Fruit fly (Drosophila melanogaster) whole organism, embryonic: ENCODE data around the gene CG7213.
A peak's percentile ranks its signal among the peaks of the same experiment; 100 is the strongest.

ENCODE experiments used
- Adf1 ChIP-seq: fragments of 200-800 bp; sonication (Bioruptor generic); IDR thresholded peaks from 2 replicates; pipeline ENCODE4 v1.3.6; 2022; ENCODE audit warnings: missing biosample characterization, missing genetic modification characterization
- Aef1 ChIP-seq: fragments of 200-800 bp; sonication (Bioruptor generic); IDR thresholded peaks from 3 replicates; pipeline ENCODE4 v1.3.6; 2022; ENCODE audit warnings: missing biosample characterization, missing genetic modification characterization
- Blimp-1 ChIP-seq: fragments of 200-800 bp; sonication (Bioruptor generic); optimal IDR thresholded peaks from 3 replicates; lab custom pipeline; 2018; ENCODE audit warnings: missing biosample characterization, missing genetic modification characterization, mild to moderate bottlenecking, moderate library complexity, missing genetic modification reagents
- CG12155 ChIP-seq: fragments of 200-800 bp; sonication (Bioruptor generic); optimal IDR thresholded peaks from 3 replicates; lab custom pipeline; 2016; ENCODE audit warnings: missing biosample characterization, missing genetic modification characterization
- CG1233 ChIP-seq: fragments of 200-800 bp; sonication (Bioruptor generic); optimal IDR thresholded peaks from 4 replicates; lab custom pipeline; 2018; ENCODE audit warnings: missing biosample characterization, mild to moderate bottlenecking, missing genetic modification characterization
- CG12769 ChIP-seq: fragments of 200-800 bp; sonication (Bioruptor generic); optimal IDR thresholded peaks from 2 replicates; lab custom pipeline; 2019; ENCODE audit warnings: missing biosample characterization, mild to moderate bottlenecking, missing genetic modification characterization, moderate library complexity
- CG13624 ChIP-seq: fragments of 200-800 bp; sonication (Bioruptor generic); optimal IDR thresholded peaks from 2 replicates; lab custom pipeline; 2016; ENCODE audit warnings: missing biosample characterization, missing genetic modification characterization
- CG17361 ChIP-seq: fragments of 200-800 bp; sonication (Bioruptor generic); IDR thresholded peaks from 3 replicates; pipeline ENCODE4 v1.3.6; 2022; ENCODE audit warnings: missing biosample characterization, missing genetic modification characterization
- CG31224 ChIP-seq: fragments of 200-800 bp; sonication (Bioruptor generic); IDR thresholded peaks from 2 replicates; pipeline ENCODE4 v1.3.6; 2022; ENCODE audit warnings: missing biosample characterization, missing genetic modification characterization
- CG32767 ChIP-seq: fragments of 200-800 bp; sonication (Bioruptor generic); IDR thresholded peaks from 2 replicates; pipeline ENCODE4 v1.3.6; 2022; ENCODE audit warnings: missing biosample characterization, missing genetic modification characterization
- CG3995 ChIP-seq: fragments of 200-800 bp; sonication (Bioruptor generic); optimal IDR thresholded peaks from 3 replicates; lab custom pipeline; 2016; ENCODE audit warnings: missing biosample characterization, missing genetic modification characterization
- CG4282 ChIP-seq: fragments of 200-800 bp; sonication (Bioruptor generic); optimal IDR thresholded peaks from 2 replicates; lab custom pipeline; 2016; ENCODE audit warnings: missing biosample characterization, missing genetic modification characterization
- CG4820 ChIP-seq: fragments of 200-800 bp; sonication (Bioruptor generic); optimal IDR thresholded peaks from 3 replicates; lab custom pipeline; 2016; ENCODE audit warnings: missing biosample characterization, missing genetic modification characterization
- CG5180 ChIP-seq: fragments of 200-800 bp; sonication (Bioruptor generic); optimal IDR thresholded peaks from 3 replicates; lab custom pipeline; 2017; ENCODE audit warnings: missing biosample characterization, missing genetic modification characterization, mild to moderate bottlenecking, moderate library complexity, missing genetic modification reagents
- CG6683 ChIP-seq: fragments of 200-800 bp; sonication (Bioruptor generic); optimal IDR thresholded peaks from 2 replicates; lab custom pipeline; 2017; ENCODE audit warnings: missing biosample characterization, mild to moderate bottlenecking, missing genetic modification characterization, missing genetic modification reagents
- CG8359 ChIP-seq: fragments of 200-800 bp; sonication (Bioruptor generic); optimal IDR thresholded peaks from 2 replicates; lab custom pipeline; 2017; ENCODE audit warnings: missing biosample characterization, mild to moderate bottlenecking, missing genetic modification characterization, borderline replicate concordance
- CG8944 ChIP-seq: fragments of 200-800 bp; sonication (Bioruptor generic); optimal IDR thresholded peaks from 3 replicates; lab custom pipeline; 2016; ENCODE audit warnings: missing biosample characterization, missing genetic modification characterization
- Dip2 ChIP-seq: fragments of 200-800 bp; sonication (Bioruptor generic); IDR thresholded peaks from 2 replicates; pipeline ENCODE4 v1.3.6; 2022; ENCODE audit warnings: missing biosample characterization, missing genetic modification characterization
- Dll ChIP-seq: fragments of 200-800 bp; sonication (Bioruptor generic); IDR thresholded peaks from 4 replicates; pipeline ENCODE4 v1.3.6; 2022; ENCODE audit warnings: missing biosample characterization, missing genetic modification characterization; ENCODE audit not compliant: partially characterized antibody
- Fer3 ChIP-seq: fragments of 200-800 bp; sonication (Bioruptor generic); optimal IDR thresholded peaks from 2 replicates; lab custom pipeline; 2018; ENCODE audit warnings: missing biosample characterization, mild to moderate bottlenecking, missing genetic modification characterization, moderate library complexity
- H2.0 ChIP-seq: fragments of 200-800 bp; sonication (Bioruptor generic); IDR thresholded peaks from 2 replicates; pipeline ENCODE4 v1.3.6; 2022; ENCODE audit warnings: missing biosample characterization, missing genetic modification characterization
- Hmr ChIP-seq: fragments of 200-800 bp; sonication (Bioruptor generic); optimal IDR thresholded peaks from 3 replicates; lab custom pipeline; 2017; ENCODE audit warnings: mild to moderate bottlenecking, missing biosample characterization, missing genetic modification reagents, missing genetic modification characterization
- Hr78 ChIP-seq, 2 experiments: fragments of 200-800 bp in 1 of 2; fragments of >200 bp in 1 of 2; sonication (Bioruptor generic) in 1 of 2; optimal IDR thresholded peaks; 2 replicates each; lab custom pipeline; 2017 to 2019; ENCODE audit warnings: missing biosample characterization in 2 of 2, missing genetic modification characterization in 2 of 2, mild to moderate bottlenecking in 1 of 2, moderate library complexity in 1 of 2
- Hsf ChIP-seq: fragments of 200-800 bp; sonication (Bioruptor generic); optimal IDR thresholded peaks from 3 replicates; lab custom pipeline; 2016; ENCODE audit warnings: missing biosample characterization, missing genetic modification characterization
- Kr ChIP-seq: fragments of 200-800 bp; sonication (Bioruptor generic); optimal IDR thresholded peaks from 2 replicates; lab custom pipeline; 2017; ENCODE audit warnings: missing biosample characterization, mild to moderate bottlenecking, missing genetic modification characterization
- Meics ChIP-seq: fragments of 200-800 bp; sonication (Bioruptor generic); optimal IDR thresholded peaks from 2 replicates; lab custom pipeline; 2017; ENCODE audit warnings: missing biosample characterization, mild to moderate bottlenecking, missing genetic modification characterization
- Myb ChIP-seq: fragments of 200-800 bp; sonication (Bioruptor generic); optimal IDR thresholded peaks from 2 replicates; lab custom pipeline; 2016; ENCODE audit warnings: missing biosample characterization, missing genetic modification characterization
- Sry-β ChIP-seq: fragments of 200-800 bp; sonication (Bioruptor generic); optimal IDR thresholded peaks from 2 replicates; lab custom pipeline; 2018; ENCODE audit warnings: missing biosample characterization, mild to moderate bottlenecking, missing genetic modification characterization, moderate library complexity
- al ChIP-seq: fragments of 200-800 bp; sonication (Bioruptor generic); IDR thresholded peaks from 2 replicates; pipeline ENCODE4 v1.3.6; 2022; ENCODE audit warnings: missing biosample characterization, missing genetic modification characterization
- ara ChIP-seq: fragments of 200-800 bp; sonication (Bioruptor generic); IDR thresholded peaks from 2 replicates; pipeline ENCODE4 v1.3.6; 2022; ENCODE audit warnings: missing biosample characterization, missing genetic modification characterization
- bowl ChIP-seq: fragments of 200-800 bp; sonication (Bioruptor generic); IDR thresholded peaks from 2 replicates; pipeline ENCODE4 v1.3.6; 2022; ENCODE audit warnings: missing biosample characterization, missing genetic modification characterization
- dan ChIP-seq: fragments of 200-800 bp; sonication (Bioruptor generic); IDR thresholded peaks from 2 replicates; pipeline ENCODE4 v1.3.6; 2022; ENCODE audit warnings: missing biosample characterization, missing genetic modification characterization
- dimm ChIP-seq: fragments of 200-800 bp; sonication (Bioruptor generic); IDR thresholded peaks from 2 replicates; pipeline ENCODE4 v1.3.6; 2022; ENCODE audit warnings: missing biosample characterization, missing genetic modification characterization
- hbn ChIP-seq: fragments of 200-800 bp; sonication (Bioruptor generic); IDR thresholded peaks from 2 replicates; pipeline ENCODE4 v1.3.6; 2022; ENCODE audit warnings: missing biosample characterization, missing genetic modification characterization; ENCODE audit not compliant: partially characterized antibody
- inv ChIP-seq: fragments of 200-800 bp; sonication (Bioruptor generic); IDR thresholded peaks from 2 replicates; pipeline ENCODE4 v1.3.6; 2022; ENCODE audit warnings: missing biosample characterization, missing genetic modification characterization; ENCODE audit not compliant: partially characterized antibody
- knrl ChIP-seq: fragments of 200-800 bp; sonication (Bioruptor generic); IDR thresholded peaks from 3 replicates; pipeline ENCODE4 v1.3.6; 2022; ENCODE audit warnings: missing biosample characterization, missing genetic modification characterization; ENCODE audit not compliant: partially characterized antibody
- mld ChIP-seq: fragments of 200-800 bp; sonication (Bioruptor generic); IDR thresholded peaks from 3 replicates; pipeline ENCODE4 v1.3.6; 2022; ENCODE audit warnings: missing biosample characterization, missing genetic modification characterization; ENCODE audit not compliant: partially characterized antibody
- nerfin-2 ChIP-seq: fragments of 200-800 bp; sonication (Bioruptor generic); IDR thresholded peaks from 2 replicates; pipeline ENCODE4 v1.3.6; 2022; ENCODE audit warnings: missing biosample characterization, missing genetic modification characterization; ENCODE audit not compliant: partially characterized antibody
- p53 ChIP-seq: fragments of 200-800 bp; sonication (Bioruptor generic); optimal IDR thresholded peaks from 2 replicates; lab custom pipeline; 2016; ENCODE audit warnings: missing biosample characterization, missing genetic modification characterization
- pho ChIP-seq: fragments of 200-800 bp; sonication (Bioruptor generic); optimal IDR thresholded peaks from 2 replicates; lab custom pipeline; 2016; ENCODE audit warnings: missing biosample characterization, missing genetic modification characterization
- ranshi ChIP-seq: fragments of 200-800 bp; sonication (Bioruptor generic); IDR thresholded peaks from 2 replicates; pipeline ENCODE4 v1.3.6; 2022; ENCODE audit warnings: missing biosample characterization, missing genetic modification characterization
- tin ChIP-seq: fragments of 200-800 bp; sonication (Bioruptor generic); optimal IDR thresholded peaks from 3 replicates; lab custom pipeline; 2016; ENCODE audit warnings: missing biosample characterization, missing genetic modification characterization
- tll ChIP-seq, 2 experiments: fragments of 200-800 bp in 1 of 2; fragments of >200 bp in 1 of 2; sonication (Bioruptor generic) in 1 of 2; optimal IDR thresholded peaks; 2 replicates each; lab custom pipeline; 2017 to 2019; ENCODE audit warnings: missing biosample characterization in 2 of 2, missing genetic modification characterization in 2 of 2, mild to moderate bottlenecking in 1 of 2, moderate library complexity in 1 of 2
- vvl ChIP-seq: fragments of 200-800 bp; sonication (Bioruptor generic); IDR thresholded peaks from 2 replicates; pipeline ENCODE4 v1.3.6; 2022; ENCODE audit warnings: missing biosample characterization, missing genetic modification characterization
- wdn ChIP-seq: fragments of 200-800 bp; sonication (Bioruptor generic); IDR thresholded peaks from 2 replicates; pipeline ENCODE4 v1.3.6; 2022; ENCODE audit warnings: missing biosample characterization, missing genetic modification characterization
- zfh2 ChIP-seq: fragments of 200-800 bp; sonication (Bioruptor generic); optimal IDR thresholded peaks from 2 replicates; lab custom pipeline; 2016; ENCODE audit warnings: missing biosample characterization, missing genetic modification characterization

Gene CG7213

DNA sequence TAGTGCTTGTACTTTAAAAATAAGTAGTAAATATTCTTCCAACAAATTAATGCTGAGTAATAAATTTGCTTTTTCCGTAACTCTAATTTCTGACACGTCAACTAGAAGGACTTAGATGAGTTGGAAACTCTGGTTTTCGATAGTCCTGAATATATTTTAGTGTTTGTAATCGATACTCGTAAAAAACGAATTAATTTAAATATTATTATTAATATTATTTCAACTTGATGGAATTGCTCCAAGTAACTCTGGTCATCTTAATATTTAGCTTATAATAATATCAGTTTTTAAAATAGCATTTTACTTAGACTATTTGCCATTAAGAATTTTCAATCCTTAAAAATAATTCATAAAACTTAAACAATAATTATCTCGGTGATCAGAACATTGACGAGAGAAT lies at the start of gene CG7213:
Gene CG7213 (minus strand): TSS at position 101 of the 400 bp plus-strand sequence.
- TF ChIP-seq ranshi (GFP tag; lab: Robert Waterston, UW) (no peak), dan (no peak), CG1233 (no peak)

dm6 chr3L:8289336-8290258 lies 49.2 kb upstream of the CG7213 start, which contains the start of gene cert:
Gene cert (minus strand): TSS chr3L:8289870.
- 0 out of 2 replicates have a peak, but pooled peaks have one; percentile 29 for TF ChIP-seq vvl (GFP tag; lab: Robert Waterston, UW)
- no peak for TF ChIP-seq bowl (GFP tag; lab: Robert Waterston, UW)
- TF ChIP-seq nerfin-2 (GFP tag; lab: Robert Waterston, UW): peak; percentile 86
- TF ChIP-seq CG17361: peak; percentile 63; the same call in 2 of the 3 replicates
- peak; percentile 37 for TF ChIP-seq CG3995 (GFP tag; lab: Kevin White, UChicago)
- peak; percentile 16 for TF ChIP-seq CG12155 (GFP tag; lab: Kevin White, UChicago)
- no peak for TF ChIP-seq Fer3 (tag; lab: Kevin White, UChicago)
- TF ChIP-seq Hsf (GFP tag; lab: Kevin White, UChicago): peak; percentile 34
- TF ChIP-seq tll (GFP tag; optimal IDR thresholded peaks at IDR 0.05; lab: Kevin White, UChicago): peak; percentile 22 to 64
- no peak for TF ChIP-seq dimm (GFP tag; lab: Robert Waterston, UW)
- TF ChIP-seq CG4820 (GFP tag; lab: Kevin White, UChicago): no peak
- no peak for TF ChIP-seq CG5180 (GFP tag; lab: Kevin White, UChicago)
- TF ChIP-seq CG32767 (GFP tag; lab: Robert Waterston, UW): no peak
- TF ChIP-seq Hmr (GFP tag; lab: Kevin White, UChicago): peak; percentile 19
- TF ChIP-seq Kr (GFP tag; lab: Kevin White, UChicago): no peak
- TF ChIP-seq Dip2 (GFP tag; lab: Robert Waterston, UW): no peak
- no peak for TF ChIP-seq CG8359 (GFP tag; lab: Kevin White, UChicago)
- TF ChIP-seq knrl: peak; percentile 92
- TF ChIP-seq CG13624 (GFP tag; lab: Kevin White, UChicago): peak; percentile 10
- TF ChIP-seq CG31224 (GFP tag; lab: Robert Waterston, UW): no peak
- TF ChIP-seq tin (GFP tag; lab: Kevin White, UChicago): peak; percentile 21
- no peak for TF ChIP-seq Sry-β
- TF ChIP-seq mld (GFP tag; lab: Robert Waterston, UW): peak; percentile 83; the same call in 2 of the 3 replicates
- no peak for TF ChIP-seq al
- TF ChIP-seq Aef1 (GFP tag; lab: Robert Waterston, UW): no peak
- TF ChIP-seq inv (GFP tag; lab: Robert Waterston, UW): peak; percentile 87
- TF ChIP-seq pho: peak; percentile 45
- TF ChIP-seq Hr78 (GFP tag; optimal IDR thresholded peaks at IDR 0.05; lab: Kevin White, UChicago): peak in 1 of 2 experiments; percentile 76
- TF ChIP-seq CG12769 (tag; lab: Kevin White, UChicago): peak; percentile 24
- no peak for TF ChIP-seq Blimp-1 (GFP tag; lab: Kevin White, UChicago)
- TF ChIP-seq p53: peak; percentile 38
- peak; percentile 2 for TF ChIP-seq Meics (GFP tag; lab: Kevin White, UChicago)
- peak; percentile 17 for TF ChIP-seq Adf1 (GFP tag; lab: Robert Waterston, UW)
- no peak for TF ChIP-seq CG4282 (GFP tag; lab: Kevin White, UChicago)
- no peak for TF ChIP-seq CG6683 (GFP tag; lab: Kevin White, UChicago)
- no peak for TF ChIP-seq H2.0 (GFP tag; lab: Robert Waterston, UW)
- TF ChIP-seq wdn (GFP tag; lab: Robert Waterston, UW): no peak
- peak; percentile 86 for TF ChIP-seq hbn (GFP tag; lab: Robert Waterston, UW)
- TF ChIP-seq CG8944 (GFP tag; lab: Kevin White, UChicago): no peak
- TF ChIP-seq Dll: peak; percentile 92
- TF ChIP-seq ara (GFP tag; lab: Robert Waterston, UW): no peak
- no peak for TF ChIP-seq zfh2 (GFP tag; lab: Kevin White, UChicago)
- TF ChIP-seq Myb (GFP tag; lab: Kevin White, UChicago): peak; percentile 96
